Worm (Caenorhabditis elegans) whole organism, mixed stage, embryonic: ENCODE measurements around the gene puf-11.

Experiments
- ceh-39 ChIP-seq: fragments of 150-350 bp; optimal IDR thresholded peaks from 2 replicates; lab custom pipeline; 2014; ENCODE audit warnings: missing biosample characterization, missing genetic modification characterization
- ces-1 ChIP-seq: fragments of 150-350 bp; optimal IDR thresholded peaks from 2 replicates; lab custom pipeline; 2014; ENCODE audit warnings: missing biosample characterization, missing genetic modification reagents, missing genetic modification characterization
- cnd-1 ChIP-seq: fragments of 200-800 bp; sonication (Bioruptor generic); optimal IDR thresholded peaks from 2 replicates; lab custom pipeline; 2018; ENCODE audit warnings: mild to moderate bottlenecking, missing genetic modification characterization, missing compliant biosample characterization
- elt-1 ChIP-seq: sonication (generic microtip); optimal IDR thresholded peaks from 2 replicates; lab custom pipeline; 2017; ENCODE audit warnings: missing genetic modification characterization, mild to moderate bottlenecking, missing compliant biosample characterization, antibody characterized with exemption, moderate library complexity, borderline replicate concordance; ENCODE audit not compliant: insufficient read depth
- elt-3 ChIP-seq: fragments of 150-350 bp; optimal IDR thresholded peaks from 2 replicates; lab custom pipeline; 2014; ENCODE audit warnings: missing biosample characterization, missing genetic modification characterization
- flh-1 ChIP-seq: fragments of 200-800 bp; sonication (Bioruptor generic); optimal IDR thresholded peaks from 2 replicates; lab custom pipeline; 2018; ENCODE audit warnings: mild to moderate bottlenecking, missing genetic modification characterization, moderate library complexity, missing compliant biosample characterization
- hlh-1 ChIP-seq: fragments of 150-350 bp; optimal IDR thresholded peaks from 2 replicates; lab custom pipeline; 2014; ENCODE audit warnings: missing biosample characterization, missing genetic modification reagents, missing genetic modification characterization
- lsy-2 ChIP-seq: fragments of 150-350 bp; optimal IDR thresholded peaks from 2 replicates; lab custom pipeline; 2014; ENCODE audit warnings: missing biosample characterization, missing genetic modification characterization
- nhr-12 ChIP-seq: fragments of 150-350 bp; optimal IDR thresholded peaks from 2 replicates; lab custom pipeline; 2014; ENCODE audit warnings: missing biosample characterization, missing genetic modification characterization
- nhr-2 ChIP-seq: fragments of 150-350 bp; optimal IDR thresholded peaks from 2 replicates; lab custom pipeline; 2014; ENCODE audit warnings: missing biosample characterization, missing genetic modification characterization
- nhr-237 ChIP-seq: fragments of 150-350 bp; optimal IDR thresholded peaks from 2 replicates; lab custom pipeline; 2014; ENCODE audit warnings: missing biosample characterization, missing genetic modification characterization
- nhr-76 ChIP-seq: sonication (generic microtip); optimal IDR thresholded peaks from 2 replicates; lab custom pipeline; 2017; ENCODE audit warnings: missing biosample characterization, missing genetic modification characterization
- snpc-4 ChIP-seq: fragments of 150-350 bp; optimal IDR thresholded peaks from 2 replicates; lab custom pipeline; 2014; ENCODE audit warnings: missing biosample characterization, missing genetic modification characterization
- unc-120 ChIP-seq: sonication (generic microtip); optimal IDR thresholded peaks from 2 replicates; lab custom pipeline; 2017; ENCODE audit warnings: missing genetic modification characterization, missing compliant biosample characterization; ENCODE audit not compliant: poor library complexity, severe bottlenecking
- unc-39 ChIP-seq: fragments of 150-350 bp; optimal IDR thresholded peaks from 2 replicates; lab custom pipeline; 2014; ENCODE audit warnings: missing biosample characterization, missing genetic modification characterization
- zip-8 ChIP-seq: fragments of 150-350 bp; optimal IDR thresholded peaks from 2 replicates; lab custom pipeline; 2014; ENCODE audit warnings: missing biosample characterization, missing genetic modification characterization
- ztf-11 ChIP-seq: fragments of 150-350 bp; optimal IDR thresholded peaks from 2 replicates; lab custom pipeline; 2014; ENCODE audit warnings: missing biosample characterization, missing genetic modification characterization

Gene puf-11

ce11 chrIV:6460596-6460995 lies 39.2 kb downstream of the puf-11 start:
- TF ChIP-seq nhr-2 (tag; lab: Kevin White, UChicago) (no peak), snpc-4 (tag; lab: Kevin White, UChicago) (no peak), unc-120 (tag; lab: Kevin White, UChicago) (no peak), ztf-11 (tag; lab: Kevin White, UChicago) (no peak), nhr-76 (tag; lab: Kevin White, UChicago) (no peak), zip-8 (tag; lab: Kevin White, UChicago) (no peak), ceh-39 (no peak), ces-1 (GFP tag; lab: Kevin White, UChicago) (no peak), lsy-2 (tag; lab: Kevin White, UChicago) (no peak), hlh-1 (tag; lab: Kevin White, UChicago) (no peak), flh-1 (GFP tag; lab: Kevin White, UChicago) (no peak), nhr-237 (tag; lab: Kevin White, UChicago) (no peak)

ce11 chrIV:6464005-6464404 lies 42.6 kb downstream of the puf-11 start, which contains the start of gene acr-25:
Gene acr-25, plus strand, starts transcription at chrIV:6464305.
- TF ChIP-seq elt-3 (no peak), elt-1 (no peak), nhr-2 (tag; lab: Kevin White, UChicago) (no peak)

- TF ChIP-seq nhr-12 (tag; lab: Kevin White, UChicago) (no peak), unc-39 (tag; lab: Kevin White, UChicago) (no peak), hlh-1 (tag; lab: Kevin White, UChicago) (no peak), cnd-1 (peak; percentile 91), ces-1 (GFP tag; lab: Kevin White, UChicago) (peak; percentile 55)
Observed at ce11 chrIV:6471216-6471615, 49.8 kb downstream of the puf-11 start, which contains the start of gene tmed-13. Gene tmed-13, minus strand, starts transcription at chrIV:6471384.
